Fruit fly (Drosophila melanogaster): ENCODE measurements around the gene CG32085.

DNA sequence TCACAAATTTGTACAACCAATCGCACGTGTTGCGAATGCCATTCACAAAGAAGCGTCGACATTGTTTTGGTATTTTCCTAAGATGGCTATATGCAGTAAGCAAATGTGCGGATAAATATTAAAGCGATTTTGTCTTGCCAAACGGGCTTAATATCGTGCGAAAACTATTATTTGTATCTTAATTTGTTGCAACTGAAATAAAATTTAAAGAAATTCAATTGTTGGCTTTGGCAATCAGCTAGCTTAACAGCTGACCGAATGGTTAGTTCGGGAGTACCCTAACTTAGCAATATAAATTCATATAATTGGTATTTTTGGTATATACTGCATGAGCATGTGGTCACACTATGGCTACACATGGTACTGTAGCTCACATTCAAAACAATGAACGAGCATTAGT lies 31.7 kb downstream of the CG32085 start, which contains the start of the genes RIOK1 and Polr3H:
- TF ChIP-seq CTCF (optimal IDR thresholded peaks at IDR 0.05) (no peak), CG8478 (optimal IDR thresholded peaks at IDR 0.05) (no peak)
